Fruit fly (Drosophila melanogaster) whole organism, adult: ENCODE results near the gene CG5877.

ENCODE experiments used
- CG11617 ChIP-seq: fragments of 200-800 bp; sonication (Bioruptor generic); optimal IDR thresholded peaks from 2 replicates; lab custom pipeline; 2017; ENCODE audit warnings: mild to moderate bottlenecking, missing biosample characterization, missing genetic modification reagents, missing genetic modification characterization
- CG12768 ChIP-seq: fragments of 200-800 bp; sonication (Bioruptor generic); optimal IDR thresholded peaks from 2 replicates; lab custom pipeline; 2017; ENCODE audit warnings: missing biosample characterization, missing genetic modification characterization, mild to moderate bottlenecking, moderate library complexity, missing genetic modification reagents
- CG14711 ChIP-seq: fragments of 200-800 bp; sonication (Bioruptor generic); optimal IDR thresholded peaks from 2 replicates; lab custom pipeline; 2018; ENCODE audit warnings: missing biosample characterization, mild to moderate bottlenecking, missing genetic modification characterization, moderate library complexity
- CG1620 ChIP-seq: fragments of 200-800 bp; sonication (Bioruptor generic); optimal IDR thresholded peaks from 2 replicates; lab custom pipeline; 2016; ENCODE audit warnings: missing biosample characterization, missing genetic modification characterization
- CG33017 ChIP-seq: fragments of 200-800 bp; sonication (Bioruptor generic); optimal IDR thresholded peaks from 2 replicates; lab custom pipeline; 2018; ENCODE audit warnings: missing biosample characterization, mild to moderate bottlenecking, missing genetic modification characterization, moderate library complexity
- CG5204 ChIP-seq: fragments of 200-800 bp; sonication (Bioruptor generic); optimal IDR thresholded peaks from 2 replicates; lab custom pipeline; 2016; ENCODE audit warnings: missing biosample characterization, missing genetic modification characterization
- CG7045 ChIP-seq: fragments of 200-800 bp; sonication (Bioruptor generic); optimal IDR thresholded peaks from 2 replicates; lab custom pipeline; 2017; ENCODE audit warnings: missing biosample characterization, mild to moderate bottlenecking, missing genetic modification characterization
- CG7101 ChIP-seq: fragments of 200-800 bp; sonication (Bioruptor generic); optimal IDR thresholded peaks from 2 replicates; lab custom pipeline; 2018; ENCODE audit warnings: missing biosample characterization, mild to moderate bottlenecking, missing genetic modification characterization, moderate library complexity
- Clk ChIP-seq: fragments of 200-800 bp; sonication (Bioruptor generic); optimal IDR thresholded peaks from 2 replicates; lab custom pipeline; 2017; ENCODE audit warnings: missing biosample characterization, missing genetic modification characterization
- Crg-1 ChIP-seq: fragments of 200-800 bp; sonication (Bioruptor generic); optimal IDR thresholded peaks from 2 replicates; lab custom pipeline; 2016; ENCODE audit warnings: missing biosample characterization, missing genetic modification characterization
- Hr96 ChIP-seq: fragments of 200-800 bp; sonication (Bioruptor generic); optimal IDR thresholded peaks from 2 replicates; lab custom pipeline; 2016; ENCODE audit warnings: missing biosample characterization, missing genetic modification characterization
- Mnt ChIP-seq: fragments of 200-800 bp; sonication (Bioruptor generic); optimal IDR thresholded peaks from 2 replicates; lab custom pipeline; 2016; ENCODE audit warnings: missing biosample characterization, mild to moderate bottlenecking, missing genetic modification characterization
- bab1 ChIP-seq: fragments of 200-800 bp; sonication (Bioruptor generic); optimal IDR thresholded peaks from 3 replicates; lab custom pipeline; 2019; ENCODE audit warnings: missing biosample characterization, mild to moderate bottlenecking, missing genetic modification characterization, moderate library complexity
- cic ChIP-seq: fragments of 200-800 bp; sonication (Bioruptor generic); optimal IDR thresholded peaks from 2 replicates; lab custom pipeline; 2017; ENCODE audit warnings: missing biosample characterization, mild to moderate bottlenecking, missing genetic modification characterization, moderate library complexity
- cnc ChIP-seq, 2 experiments: fragments of >200 bp; optimal IDR thresholded peaks; 2 replicates each; lab custom pipeline; 2017
- kay ChIP-seq: fragments of 200-800 bp; sonication (Bioruptor generic); peaks from one replicate; lab custom pipeline; 2016; ENCODE audit warnings: missing biosample characterization, missing genetic modification characterization, borderline replicate concordance
- ovo ChIP-seq: fragments of 200-800 bp; sonication (Bioruptor generic); optimal IDR thresholded peaks from 2 replicates; lab custom pipeline; 2016; ENCODE audit warnings: missing biosample characterization, missing genetic modification characterization
- pad ChIP-seq: fragments of 200-800 bp; sonication (Bioruptor generic); optimal IDR thresholded peaks from 3 replicates; lab custom pipeline; 2017; ENCODE audit warnings: missing biosample characterization, missing genetic modification characterization, mild to moderate bottlenecking, moderate library complexity, missing genetic modification reagents
- tj ChIP-seq: fragments of 200-800 bp; sonication (Bioruptor generic); optimal IDR thresholded peaks from 3 replicates; lab custom pipeline; 2017; ENCODE audit warnings: missing biosample characterization, mild to moderate bottlenecking, missing genetic modification characterization, moderate library complexity
- toe ChIP-seq: fragments of 200-800 bp; sonication (Bioruptor generic); optimal IDR thresholded peaks from 2 replicates; lab custom pipeline; 2016; ENCODE audit warnings: missing biosample characterization, missing genetic modification characterization

Gene CG5877

DNA sequence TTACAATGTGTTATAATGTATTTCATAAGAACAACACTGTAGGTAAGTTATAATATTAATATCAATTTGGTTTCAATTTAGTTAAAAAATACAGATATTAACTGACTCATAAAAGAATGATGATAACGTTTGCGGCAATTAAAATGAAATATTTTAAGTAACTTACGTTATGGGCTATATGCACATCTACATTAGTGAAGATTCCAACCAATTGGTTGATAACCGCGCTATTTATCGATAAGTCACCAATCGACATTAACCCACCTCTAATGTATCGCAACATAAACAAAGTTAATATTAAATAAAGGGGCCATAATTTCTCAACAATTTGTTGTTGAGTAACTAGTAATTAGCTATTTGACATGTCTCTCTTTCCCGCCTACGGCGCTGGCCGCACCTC is at the start of gene CG5877:
TSS of gene CG5877 (plus strand) at position 238 of the 400 bp plus-strand sequence.
- no peak for TF ChIP-seq CG5204 (GFP tag; lab: Kevin White, UChicago)
- TF ChIP-seq kay (GFP tag; lab: Kevin White, UChicago), result no peak
- no peak for TF ChIP-seq ovo (GFP tag; lab: Kevin White, UChicago)
- no peak for TF ChIP-seq CG14711 (tag; lab: Kevin White, UChicago)
- TF ChIP-seq CG11617 (GFP tag; lab: Kevin White, UChicago), result no peak
- no peak for TF ChIP-seq Mnt (GFP tag; lab: Kevin White, UChicago)

DNA sequence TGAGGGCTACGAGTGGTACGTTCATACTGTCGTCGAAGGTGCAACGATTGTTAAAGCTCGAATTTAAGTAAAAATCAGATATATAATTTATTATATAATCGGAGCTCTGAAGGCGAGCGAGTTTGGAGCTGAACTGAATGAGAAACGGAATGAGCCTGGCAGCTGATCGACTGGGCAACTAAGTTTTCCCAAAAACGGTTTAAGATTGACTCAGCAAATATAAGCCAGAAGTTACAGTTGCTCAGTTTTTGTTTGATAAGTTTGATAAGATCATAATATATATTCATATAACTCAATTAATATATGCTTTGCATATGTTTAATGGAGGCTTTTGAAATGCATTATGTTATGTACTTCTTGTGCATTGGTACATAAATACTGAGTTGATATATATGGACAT is 48.0 kb upstream of the CG5877 start, which contains the start of gene PPYR1:
TSS of gene PPYR1 (minus strand) at position 101 of the 400 bp plus-strand sequence.
- no peak for TF ChIP-seq ovo (GFP tag; lab: Kevin White, UChicago)
- TF ChIP-seq CG7101 (tag; lab: Kevin White, UChicago), result no peak
- no peak for TF ChIP-seq Mnt (GFP tag; lab: Kevin White, UChicago)
- TF ChIP-seq CG11617 (GFP tag; lab: Kevin White, UChicago), result no peak
- no peak for TF ChIP-seq Hr96 (GFP tag; lab: Kevin White, UChicago)
- no peak for TF ChIP-seq CG1620
- TF ChIP-seq bab1, result no peak
- no peak for TF ChIP-seq CG33017
- TF ChIP-seq Clk, result no peak
- no peak for TF ChIP-seq kay (GFP tag; lab: Kevin White, UChicago)
- TF ChIP-seq CG14711 (tag; lab: Kevin White, UChicago), result no peak
- no peak for TF ChIP-seq Crg-1 (GFP tag; lab: Kevin White, UChicago)
- no peak for TF ChIP-seq toe (GFP tag; lab: Kevin White, UChicago)
- TF ChIP-seq pad (GFP tag; lab: Kevin White, UChicago), result no peak
- no peak for TF ChIP-seq cnc (optimal IDR thresholded peaks at IDR 0.05; lab: Kevin White, UChicago)

DNA sequence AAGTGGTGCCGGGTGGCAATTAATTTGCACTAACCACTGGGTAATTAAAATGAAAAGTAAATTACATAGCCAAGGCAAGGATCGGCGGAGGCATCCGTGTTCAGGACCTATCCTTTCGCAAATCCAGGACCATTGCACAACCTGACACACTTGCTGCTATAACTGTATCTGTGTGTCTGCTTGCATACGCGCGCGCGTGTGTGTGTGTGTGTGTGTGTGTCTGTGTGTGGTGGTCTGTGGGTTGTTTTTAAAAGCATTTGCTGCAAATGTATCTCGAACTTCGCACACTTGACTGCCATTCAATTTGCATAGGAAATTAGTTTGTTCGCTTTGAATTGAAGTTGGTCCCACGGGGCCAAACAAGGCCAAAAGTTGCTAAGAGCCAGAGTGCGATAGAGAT is 33.5 kb upstream of the CG5877 start:
- TF ChIP-seq CG5204 (GFP tag; lab: Kevin White, UChicago) (no peak), bab1 (no peak), CG7101 (tag; lab: Kevin White, UChicago) (no peak), CG7045 (GFP tag; lab: Kevin White, UChicago) (no peak), kay (GFP tag; lab: Kevin White, UChicago) (no peak), cic (GFP tag; lab: Kevin White, UChicago) (no peak), Crg-1 (GFP tag; lab: Kevin White, UChicago) (no peak), CG11617 (GFP tag; lab: Kevin White, UChicago) (no peak), Clk (no peak), ovo (GFP tag; lab: Kevin White, UChicago) (no peak), CG14711 (tag; lab: Kevin White, UChicago) (no peak), CG1620 (no peak), Mnt (GFP tag; lab: Kevin White, UChicago) (no peak), Hr96 (GFP tag; lab: Kevin White, UChicago) (no peak), CG33017 (no peak), pad (GFP tag; lab: Kevin White, UChicago) (no peak), toe (GFP tag; lab: Kevin White, UChicago) (no peak)

dm6 chrX:15272305-15272704 is 20.5 kb upstream of the CG5877 start, which contains the start of gene CG9106:
Gene CG9106 (minus strand): TSS chrX:15272405.
- TF ChIP-seq CG7101 (tag; lab: Kevin White, UChicago) (no peak), cic (GFP tag; lab: Kevin White, UChicago) (no peak), CG14711 (tag; lab: Kevin White, UChicago) (no peak), Hr96 (GFP tag; lab: Kevin White, UChicago) (no peak), CG7045 (GFP tag; lab: Kevin White, UChicago) (no peak), Clk (no peak), Mnt (GFP tag; lab: Kevin White, UChicago) (no peak), CG33017 (no peak), CG1620 (no peak), CG5204 (GFP tag; lab: Kevin White, UChicago) (no peak), pad (GFP tag; lab: Kevin White, UChicago) (no peak), CG12768 (no peak), Crg-1 (GFP tag; lab: Kevin White, UChicago) (no peak), tj (GFP tag; lab: Kevin White, UChicago) (no peak)

- TF ChIP-seq tj (GFP tag; lab: Kevin White, UChicago), result no peak
- peak; percentile 46 for TF ChIP-seq CG7101 (tag; lab: Kevin White, UChicago)
- TF ChIP-seq CG33017, result peak; percentile 43
- peak; percentile 41 for TF ChIP-seq CG14711 (tag; lab: Kevin White, UChicago)
- peak; percentile 13 for TF ChIP-seq CG11617 (GFP tag; lab: Kevin White, UChicago)
- TF ChIP-seq CG12768, result peak; percentile 1
- TF ChIP-seq Mnt (GFP tag; lab: Kevin White, UChicago), result no peak
- peak; percentile 35 for TF ChIP-seq CG7045 (GFP tag; lab: Kevin White, UChicago)
These were observed 4.4 kb downstream of the CG5877 start, which contains the start of gene gce for dm6 chrX:15296969-15297816. Gene gce (plus strand): TSS chrX:15297766.

DNA sequence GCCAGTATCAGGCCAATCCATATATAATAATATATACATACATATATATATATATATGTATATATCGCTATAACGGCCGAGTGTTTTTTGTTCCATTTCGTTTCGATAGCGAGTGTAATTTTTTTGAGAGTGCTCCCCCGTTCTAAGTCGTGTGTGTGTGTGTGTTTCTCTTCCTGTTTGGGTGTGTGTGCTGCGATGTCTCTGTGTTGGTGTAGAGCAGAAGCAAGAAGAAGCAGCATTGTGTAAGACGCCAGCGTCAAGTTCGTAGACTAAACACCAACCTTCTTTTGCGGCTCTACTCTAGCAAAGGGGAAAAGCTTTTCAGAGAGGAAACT is 5.1 kb downstream of the CG5877 start:
- TF ChIP-seq Mnt (GFP tag; lab: Kevin White, UChicago) (no peak), cic (GFP tag; lab: Kevin White, UChicago) (no peak), CG12768 (no peak), tj (GFP tag; lab: Kevin White, UChicago) (no peak), pad (GFP tag; lab: Kevin White, UChicago) (peak; percentile 98), cnc (optimal IDR thresholded peaks at IDR 0.05; lab: Kevin White, UChicago) (no peak), CG33017 (no peak), CG11617 (GFP tag; lab: Kevin White, UChicago) (no peak), kay (GFP tag; lab: Kevin White, UChicago) (peak; percentile 21), CG7101 (tag; lab: Kevin White, UChicago) (no peak), bab1 (no peak), CG14711 (tag; lab: Kevin White, UChicago) (no peak), CG7045 (GFP tag; lab: Kevin White, UChicago) (no peak), Clk (no peak), CG5204 (GFP tag; lab: Kevin White, UChicago) (no peak), ovo (GFP tag; lab: Kevin White, UChicago) (no peak), toe (GFP tag; lab: Kevin White, UChicago) (no peak), CG1620 (no peak)
